Fruit fly (Drosophila melanogaster): Measurements from ENCODE around the gene CG15169.

Gene CG15169

dm6 chr2L:18948065-18948723 is 42.6 kb upstream of the CG15169 start (continued):
- TF ChIP-seq Optix (GFP tag; IDR thresholded peaks at IDR 0.05) (no peak), Sry-β (GFP tag; optimal IDR thresholded peaks at IDR 0.05) (no peak), CG8290 (GFP tag; optimal IDR thresholded peaks at IDR 0.05) (no peak), CG8290 (tag; optimal IDR thresholded peaks at IDR 0.05) (no peak), CG1024 (GFP tag; IDR thresholded peaks at IDR 0.05) (no peak), HLHmδ (GFP tag; optimal IDR thresholded peaks at IDR 0.05) (no peak), CG13624 (GFP tag; optimal IDR thresholded peaks at IDR 0.05) (no peak), Hmr (GFP tag; optimal IDR thresholded peaks at IDR 0.05) (peak; percentile 51), CG6254 (GFP tag; optimal IDR thresholded peaks at IDR 0.05) (peak; percentile 57), dmrt11E (tag; optimal IDR thresholded peaks at IDR 0.05) (peak; percentile 87), br (optimal IDR thresholded peaks at IDR 0.05) (no peak), Hsf (GFP tag; optimal IDR thresholded peaks at IDR 0.05) (peak; percentile 68), CG11247 (GFP tag; IDR thresholded peaks at IDR 0.05) (no peak; the same call in 1 of the 2 replicates), CG6765 (GFP tag; optimal IDR thresholded peaks at IDR 0.05) (no peak), CG12155 (GFP tag; optimal IDR thresholded peaks at IDR 0.05) (no peak), CG12659 (GFP tag; optimal IDR thresholded peaks at IDR 0.05) (peak; percentile 44), Chrac-16 (GFP tag; optimal IDR thresholded peaks at IDR 0.05) (peak; percentile 54), CG10654 (GFP tag; optimal IDR thresholded peaks at IDR 0.05) (peak; percentile 33), crc (GFP tag; optimal IDR thresholded peaks at IDR 0.05) (no peak), pb (GFP tag; optimal IDR thresholded peaks at IDR 0.05) (no peak), D19B (GFP tag; optimal IDR thresholded peaks at IDR 0.05) (no peak), maf-S (GFP tag; optimal IDR thresholded peaks at IDR 0.05) (peak; percentile 16), wek (GFP tag; optimal IDR thresholded peaks at IDR 0.05) (no peak), unpg (GFP tag; optimal IDR thresholded peaks at IDR 0.05) (peak; percentile 81), insv (GFP tag; optimal IDR thresholded peaks at IDR 0.05) (no peak), slp2 (GFP tag; optimal IDR thresholded peaks at IDR 0.05) (peak; percentile 55), Dbx (GFP tag; IDR thresholded peaks at IDR 0.05) (0 out of 3 replicates have a peak, but pooled peaks have one; percentile 7), CG10147 (GFP tag; optimal IDR thresholded peaks at IDR 0.05) (peak; percentile 10), tx (GFP tag; optimal IDR thresholded peaks at IDR 0.05) (no peak), CG14965 (GFP tag; optimal IDR thresholded peaks at IDR 0.05; ENCODE audit: borderline replicate concordance) (no peak), ash1 (GFP tag; optimal IDR thresholded peaks at IDR 0.05) (no peak), CG6689 (GFP tag; IDR thresholded peaks at IDR 0.05) (peak; percentile 74), CG8765 (GFP tag; IDR thresholded peaks at IDR 0.05) (no peak), NC2α (GFP tag; optimal IDR thresholded peaks at IDR 0.05) (peak; percentile 12), Sry-δ (GFP tag; optimal IDR thresholded peaks at IDR 0.05) (no peak), cad (GFP tag; optimal IDR thresholded peaks at IDR 0.05) (no peak), NK7.1 (GFP tag; optimal IDR thresholded peaks at IDR 0.05) (no peak), Meics (GFP tag; optimal IDR thresholded peaks at IDR 0.05) (peak; percentile 7), CG8089 (GFP tag; optimal IDR thresholded peaks at IDR 0.05) (no peak), tll (GFP tag; optimal IDR thresholded peaks at IDR 0.05) (no peak), pita (GFP tag; optimal IDR thresholded peaks at IDR 0.05) (no peak), CG18599 (GFP tag; optimal IDR thresholded peaks at IDR 0.05) (peak; percentile 50), Ptx1 (GFP tag; IDR thresholded peaks at IDR 0.05) (peak; percentile 67), ci (GFP tag; IDR thresholded peaks at IDR 0.05) (no peak), gro (GFP tag; optimal IDR thresholded peaks at IDR 0.05) (no peak), C15 (GFP tag; IDR thresholded peaks at IDR 0.05) (no peak), CG7357 (GFP tag; IDR thresholded peaks at IDR 0.05) (peak; percentile 71), pan (optimal IDR thresholded peaks at IDR 0.05) (no peak), pan (GFP tag; optimal IDR thresholded peaks at IDR 0.05 in 1 of 2, IDR thresholded peaks at IDR 0.05 in 1 of 2) (peak in 1 of 2 experiments; percentile 36), sd (tag; optimal IDR thresholded peaks at IDR 0.05) (no peak), CG2875 (GFP tag; optimal IDR thresholded peaks at IDR 0.05) (peak; percentile 69)

All from whole organism, embryonic.